Worm (Caenorhabditis elegans): ENCODE data around the gene str-161.

ce11 chrIV:4883984-4884383 lies 19.9 kb downstream of the str-161 start, which contains the start of gene str-166:
- TF ChIP-seq mls-2 (tag; optimal IDR thresholded peaks at IDR 0.05) (no peak), unc-39 (tag; optimal IDR thresholded peaks at IDR 0.05) (no peak), nhr-237 (tag; optimal IDR thresholded peaks at IDR 0.05) (no peak)
